Fruit fly (Drosophila melanogaster) whole organism, wandering third instar larva: ENCODE measurements around the gene CG15533.

Experiments
- Abd-B ChIP-seq: fragments of >200 bp; optimal IDR thresholded peaks from 2 replicates; lab custom pipeline; 2017; ENCODE audit warnings: missing biosample characterization, missing genetic modification characterization
- CG32264 ChIP-seq: fragments of 200-800 bp; sonication (Bioruptor generic); optimal IDR thresholded peaks from 2 replicates; lab custom pipeline; 2016; ENCODE audit warnings: missing biosample characterization, missing genetic modification characterization
- CG9705 ChIP-seq: fragments of 200-800 bp; sonication (Bioruptor generic); optimal IDR thresholded peaks from 2 replicates; lab custom pipeline; 2018; ENCODE audit warnings: missing biosample characterization, mild to moderate bottlenecking, missing genetic modification characterization
- CrebA ChIP-seq: fragments of 200-800 bp; sonication (Bioruptor generic); optimal IDR thresholded peaks from 2 replicates; lab custom pipeline; 2016; ENCODE audit warnings: missing biosample characterization, mild to moderate bottlenecking, missing genetic modification characterization, borderline replicate concordance
- Dfd ChIP-seq: fragments of >200 bp; optimal IDR thresholded peaks from 2 replicates; lab custom pipeline; 2017; ENCODE audit warnings: missing biosample characterization, missing genetic modification characterization
- Dif ChIP-seq: fragments of 200-275, 200-300 bp; sonication (Bioruptor generic); optimal IDR thresholded peaks from 2 replicates; lab custom pipeline; 2018; ENCODE audit warnings: missing biosample characterization, missing genetic modification characterization; ENCODE audit not compliant: partially characterized antibody
- GATAd ChIP-seq: sonication (Bioruptor generic); optimal IDR thresholded peaks from 2 replicates; lab custom pipeline; 2016; ENCODE audit warnings: missing biosample characterization, missing genetic modification characterization
- HLH106 ChIP-seq: fragments of 200-800 bp; optimal IDR thresholded peaks from 3 replicates; lab custom pipeline; 2019; ENCODE audit warnings: missing biosample characterization, mild to moderate bottlenecking, missing genetic modification characterization, moderate library complexity
- Hnf4 ChIP-seq: fragments of 200-800 bp; sonication (Bioruptor generic); optimal IDR thresholded peaks from 2 replicates; lab custom pipeline; 2016; ENCODE audit warnings: missing biosample characterization, mild to moderate bottlenecking, missing genetic modification characterization
- Hr78 ChIP-seq: fragments of >200 bp; optimal IDR thresholded peaks from 2 replicates; lab custom pipeline; 2017; ENCODE audit warnings: missing biosample characterization, missing genetic modification characterization
- Hr83 ChIP-seq: fragments of 200-300 bp; sonication (Bioruptor generic); optimal IDR thresholded peaks from 2 replicates; lab custom pipeline; 2016; ENCODE audit warnings: missing biosample characterization, mild to moderate bottlenecking, missing genetic modification characterization, moderate library complexity; ENCODE audit not compliant: poor library complexity, severe bottlenecking
- Jra ChIP-seq: sonication (Bioruptor generic); optimal IDR thresholded peaks from 2 replicates; lab custom pipeline; 2016; ENCODE audit warnings: missing biosample characterization, missing genetic modification characterization
- Mio ChIP-seq: sonication (Bioruptor generic); optimal IDR thresholded peaks from 2 replicates; lab custom pipeline; 2016; ENCODE audit warnings: missing biosample characterization, missing genetic modification characterization
- Myc ChIP-seq: fragments of >200 bp; optimal IDR thresholded peaks from 2 replicates; lab custom pipeline; 2017
- N ChIP-seq: fragments of >200 bp; optimal IDR thresholded peaks from 2 replicates; lab custom pipeline; 2018; ENCODE audit warnings: missing biosample characterization, missing external identifiers, missing genetic modification characterization
- OdsH ChIP-seq: fragments of 200-800 bp; sonication (Bioruptor generic); optimal IDR thresholded peaks from 2 replicates; lab custom pipeline; 2016; ENCODE audit warnings: missing biosample characterization, mild to moderate bottlenecking, missing genetic modification characterization
- Rel ChIP-seq, 2 experiments: fragments of 200-800 bp; sonication (Bioruptor generic) in 1 of 2; optimal IDR thresholded peaks; 2 replicates in 1 of 2; 3 replicates in 1 of 2; lab custom pipeline; 2016 to 2019; ENCODE audit warnings: mild to moderate bottlenecking in 2 of 2, missing biosample characterization in 2 of 2, missing genetic modification characterization in 2 of 2, moderate library complexity in 1 of 2
- Sp1 ChIP-seq: fragments of 200-800 bp; sonication (Bioruptor generic); optimal IDR thresholded peaks from 3 replicates; lab custom pipeline; 2019; ENCODE audit warnings: missing biosample characterization, mild to moderate bottlenecking, missing genetic modification characterization, moderate library complexity
- Vsx2 ChIP-seq: fragments of 200-300, 225-300 bp; sonication (Bioruptor generic); optimal IDR thresholded peaks from 2 replicates; lab custom pipeline; 2018; ENCODE audit warnings: missing biosample characterization, missing genetic modification characterization; ENCODE audit not compliant: partially characterized antibody
- br ChIP-seq: fragments of 200-800 bp; sonication (Bioruptor generic); optimal IDR thresholded peaks from 2 replicates; lab custom pipeline; 2016; ENCODE audit warnings: missing biosample characterization, missing genetic modification characterization
- brk ChIP-seq: fragments of 200-800 bp; sonication (Bioruptor generic); optimal IDR thresholded peaks from 2 replicates; lab custom pipeline; 2016; ENCODE audit warnings: missing biosample characterization, mild to moderate bottlenecking, missing genetic modification characterization
- dl ChIP-seq, 2 experiments: fragments of 175-275, 200-275 bp in 1 of 2; fragments of 200-275 bp in 1 of 2; sonication (Bioruptor generic); optimal IDR thresholded peaks; lab custom pipeline; 2018; ENCODE audit warnings: mild to moderate bottlenecking in 2 of 2, missing biosample characterization in 2 of 2, missing genetic modification characterization in 2 of 2, moderate library complexity in 2 of 2; ENCODE audit not compliant: partially characterized antibody in 2 of 2, insufficient read depth in 1 of 2
- dmrt93B ChIP-seq: fragments of 200-800 bp; sonication (Bioruptor generic); optimal IDR thresholded peaks from 2 replicates; lab custom pipeline; 2018; ENCODE audit warnings: missing biosample characterization, mild to moderate bottlenecking, missing genetic modification characterization
- dsf ChIP-seq: sonication (Bioruptor generic); optimal IDR thresholded peaks from 2 replicates; lab custom pipeline; 2016; ENCODE audit warnings: missing biosample characterization, missing genetic modification characterization, borderline replicate concordance
- ey ChIP-seq: fragments of 200-800 bp; sonication (Bioruptor generic); optimal IDR thresholded peaks from 2 replicates; lab custom pipeline; 2016; ENCODE audit warnings: missing biosample characterization, missing genetic modification characterization
- foxo ChIP-seq, 2 experiments: fragments of 200-800 bp; sonication (Bioruptor generic); optimal IDR thresholded peaks; 2 replicates in 1 of 2; 3 replicates in 1 of 2; lab custom pipeline; 2016 to 2017; ENCODE audit warnings: missing biosample characterization in 2 of 2, missing genetic modification characterization in 2 of 2
- fru ChIP-seq: fragments of 200-800 bp; sonication (Bioruptor generic); optimal IDR thresholded peaks from 3 replicates; lab custom pipeline; 2016; ENCODE audit warnings: missing biosample characterization, mild to moderate bottlenecking, missing genetic modification characterization
- h ChIP-seq: fragments of 200-800 bp; sonication (Bioruptor generic); optimal IDR thresholded peaks from 3 replicates; lab custom pipeline; 2016; ENCODE audit warnings: missing biosample characterization, mild to moderate bottlenecking, missing genetic modification characterization
- jim ChIP-seq: fragments of 175-275, 200-325 bp; sonication (Bioruptor generic); optimal IDR thresholded peaks from 2 replicates; lab custom pipeline; 2016; ENCODE audit warnings: missing biosample characterization, mild to moderate bottlenecking, missing genetic modification characterization
- lola ChIP-seq: fragments of >200 bp; optimal IDR thresholded peaks from 2 replicates; lab custom pipeline; 2017; ENCODE audit warnings: missing biosample characterization, missing genetic modification characterization
- pan ChIP-seq: fragments of >200 bp; optimal IDR thresholded peaks from 2 replicates; lab custom pipeline; 2017
- psq ChIP-seq: fragments of 200-800 bp; sonication (Bioruptor generic); optimal IDR thresholded peaks from 3 replicates; lab custom pipeline; 2017; ENCODE audit warnings: missing biosample characterization, mild to moderate bottlenecking, missing genetic modification characterization, moderate library complexity
- rgr ChIP-seq: fragments of 200-800 bp; sonication (Bioruptor generic); optimal IDR thresholded peaks from 3 replicates; lab custom pipeline; 2016; ENCODE audit warnings: missing biosample characterization, mild to moderate bottlenecking, missing genetic modification characterization
- sage ChIP-seq: fragments of 200-800 bp; sonication (Bioruptor generic); optimal IDR thresholded peaks from 2 replicates; lab custom pipeline; 2016; ENCODE audit warnings: missing biosample characterization, mild to moderate bottlenecking, missing genetic modification characterization
- sv ChIP-seq: fragments of 200-800 bp; sonication (Bioruptor generic); optimal IDR thresholded peaks from 3 replicates; lab custom pipeline; 2016; ENCODE audit warnings: missing biosample characterization, missing genetic modification characterization
- tai ChIP-seq: sonication (Bioruptor generic); optimal IDR thresholded peaks from 2 replicates; lab custom pipeline; 2016; ENCODE audit warnings: missing biosample characterization, missing genetic modification characterization
- usp ChIP-seq: fragments of >200 bp; optimal IDR thresholded peaks from 2 replicates; lab custom pipeline; 2017; ENCODE audit warnings: missing biosample characterization, missing genetic modification characterization
- woc ChIP-seq: sonication (Bioruptor generic); optimal IDR thresholded peaks from 2 replicates; lab custom pipeline; 2016; ENCODE audit warnings: missing biosample characterization, mild to moderate bottlenecking, missing genetic modification characterization

Gene CG15533

dm6 chr3R:30413795-30414194, 14.8 kb upstream of the CG15533 start:
- TF ChIP-seq Myc (no peak), OdsH (peak; percentile 55), CrebA (GFP tag; lab: Kevin White, UChicago) (no peak), fru (GFP tag; lab: Kevin White, UChicago) (peak; percentile 44), jim (no peak), foxo (GFP tag; optimal IDR thresholded peaks at IDR 0.05; lab: Kevin White, UChicago) (peak in 1 of 2 experiments; percentile 70), sage (GFP tag; lab: Kevin White, UChicago) (no peak), Dfd (GFP tag; lab: Kevin White, UChicago) (no peak), CG9705 (GFP tag; lab: Kevin White, UChicago) (no peak), Sp1 (peak; percentile 6), Hr83 (GFP tag; lab: Kevin White, UChicago) (no peak), psq (no peak), N (no peak), dmrt93B (GFP tag; lab: Kevin White, UChicago) (peak; percentile 0), CG32264 (no peak), Rel (GFP tag; optimal IDR thresholded peaks at IDR 0.05; lab: Kevin White, UChicago) (no peak), Rel (tag; optimal IDR thresholded peaks at IDR 0.05; lab: Kevin White, UChicago) (no peak), Hnf4 (GFP tag; lab: Kevin White, UChicago) (peak; percentile 9), Hr78 (GFP tag; lab: Kevin White, UChicago) (no peak), Jra (GFP tag; lab: Kevin White, UChicago) (no peak), HLH106 (tag; lab: Kevin White, UChicago) (peak; percentile 27), Vsx2 (GFP tag; lab: Kevin White, UChicago) (no peak), GATAd (GFP tag; lab: Kevin White, UChicago) (no peak), brk (no peak), Dif (GFP tag; lab: Kevin White, UChicago) (no peak), Abd-B (GFP tag; lab: Kevin White, UChicago) (no peak), tai (GFP tag; lab: Kevin White, UChicago) (no peak), dsf (no peak), h (GFP tag; lab: Kevin White, UChicago) (peak; percentile 56), Mio (GFP tag; lab: Kevin White, UChicago) (no peak), dl (GFP tag; optimal IDR thresholded peaks at IDR 0.05; lab: Kevin White, UChicago; ENCODE audit: insufficient read depth in 1 of 2, partially characterized antibody in 2 of 2) (no peak), rgr (GFP tag; lab: Kevin White, UChicago) (peak; percentile 60), lola (GFP tag; lab: Kevin White, UChicago) (no peak), sv (no peak), ey (GFP tag; lab: Kevin White, UChicago) (peak; percentile 46), woc (GFP tag; lab: Kevin White, UChicago) (peak; percentile 9), br (GFP tag; lab: Kevin White, UChicago) (peak; percentile 57), pan (no peak), usp (GFP tag; lab: Kevin White, UChicago) (no peak)
- TF ChIP-seq, all 38 proteins: peak for 12

- TF ChIP-seq woc (GFP tag; lab: Kevin White, UChicago) (no peak), pan (no peak), fru (GFP tag; lab: Kevin White, UChicago) (no peak), ey (GFP tag; lab: Kevin White, UChicago) (no peak), Rel (GFP tag; optimal IDR thresholded peaks at IDR 0.05; lab: Kevin White, UChicago) (no peak), Rel (tag; optimal IDR thresholded peaks at IDR 0.05; lab: Kevin White, UChicago) (no peak), Hr83 (GFP tag; lab: Kevin White, UChicago) (no peak), Myc (no peak)
Measured at dm6 chr3R:30416765-30417274, 11.8 kb upstream of the CG15533 start.

- TF ChIP-seq brk (no peak), Rel (GFP tag; optimal IDR thresholded peaks at IDR 0.05; lab: Kevin White, UChicago) (no peak), Rel (tag; optimal IDR thresholded peaks at IDR 0.05; lab: Kevin White, UChicago) (peak; percentile 98), dl (GFP tag; optimal IDR thresholded peaks at IDR 0.05; lab: Kevin White, UChicago; ENCODE audit: insufficient read depth in 1 of 2, partially characterized antibody in 2 of 2) (no peak)
- TF ChIP-seq, all 38 proteins: peak for 1
Measured at dm6 chr3R:30419216-30419615, 9.4 kb upstream of the CG15533 start.
